Fruit fly (Drosophila melanogaster): ENCODE measurements around the gene Prosalpha2.

Gene Prosalpha2

dm6 chr3R:12429120-12429610 is 2.0 kb upstream of the Prosalpha2 start, which contains the start of the genes CG5641 and CG5245 (continued):
- TF ChIP-seq pan (optimal IDR thresholded peaks at IDR 0.05) (no peak), pan (GFP tag; optimal IDR thresholded peaks at IDR 0.05 in 1 of 2, IDR thresholded peaks at IDR 0.05 in 1 of 2) (no peak), CG3847 (GFP tag; IDR thresholded peaks at IDR 0.05) (no peak), CG8089 (GFP tag; optimal IDR thresholded peaks at IDR 0.05) (no peak), row (GFP tag; IDR thresholded peaks at IDR 0.05) (peak; percentile 40; the same call in 2 of the 3 replicates), chif (GFP tag; optimal IDR thresholded peaks at IDR 0.05) (no peak), CG42726 (GFP tag; IDR thresholded peaks at IDR 0.05; ENCODE audit: partially characterized antibody) (no peak), CG34376 (GFP tag; optimal IDR thresholded peaks at IDR 0.05) (no peak), CG32772 (GFP tag; IDR thresholded peaks at IDR 0.05) (no peak), YL-1 (GFP tag; optimal IDR thresholded peaks at IDR 0.05) (peak; percentile 23), CG11695 (GFP tag; IDR thresholded peaks at IDR 0.05) (no peak), toy (GFP tag; IDR thresholded peaks at IDR 0.05) (no peak), CG18262 (tag; optimal IDR thresholded peaks at IDR 0.05) (no peak), CG14710 (tag; optimal IDR thresholded peaks at IDR 0.05) (peak; percentile 27), E2f2 (GFP tag; IDR thresholded peaks at IDR 0.05) (peak; percentile 64), jing (GFP tag; optimal IDR thresholded peaks at IDR 0.05) (no peak)

- peak; percentile 54 for TF ChIP-seq Fer3 (tag; optimal IDR thresholded peaks at IDR 0.05)
- TF ChIP-seq Pdp1 (GFP tag; optimal IDR thresholded peaks at IDR 0.05): peak in 1 of 2 experiments; percentile 27
- TF ChIP-seq CG15514 (GFP tag; optimal IDR thresholded peaks at IDR 0.05): peak; percentile 58
- TF ChIP-seq lilli (GFP tag; optimal IDR thresholded peaks at IDR 0.05): peak; percentile 8
- TF ChIP-seq CG4707 (GFP tag; optimal IDR thresholded peaks at IDR 0.05): no peak
- TF ChIP-seq CG7963 (GFP tag; IDR thresholded peaks at IDR 0.05; ENCODE audit: partially characterized antibody): no peak
- peak; percentile 3 for TF ChIP-seq CG17912 (GFP tag; optimal IDR thresholded peaks at IDR 0.05)
- no peak for TF ChIP-seq CG18476 (GFP tag; optimal IDR thresholded peaks at IDR 0.05)
- peak; percentile 21 for TF ChIP-seq CG17186 (GFP tag; optimal IDR thresholded peaks at IDR 0.05)
- no peak for TF ChIP-seq fu2 (GFP tag; optimal IDR thresholded peaks at IDR 0.05)
- TF ChIP-seq CG18011 (GFP tag; optimal IDR thresholded peaks at IDR 0.05): peak; percentile 11
- TF ChIP-seq NfI (GFP tag; optimal IDR thresholded peaks at IDR 0.05): peak; percentile 46
- peak; percentile 53 for TF ChIP-seq stwl (tag; optimal IDR thresholded peaks at IDR 0.05)
- TF ChIP-seq salm (tag; optimal IDR thresholded peaks at IDR 0.05): no peak
- peak; percentile 47; the same call in 1 of the 2 replicates for TF ChIP-seq CG32532 (GFP tag; IDR thresholded peaks at IDR 0.05)
- TF ChIP-seq ewg (GFP tag; optimal IDR thresholded peaks at IDR 0.05): peak; percentile 1
- peak; percentile 65 for TF ChIP-seq Fer1 (GFP tag; optimal IDR thresholded peaks at IDR 0.05)
- peak; percentile 37; the same call in 1 of the 2 replicates for TF ChIP-seq lmd (GFP tag; IDR thresholded peaks at IDR 0.05)
- no peak for TF ChIP-seq fd64A (GFP tag; optimal IDR thresholded peaks at IDR 0.05)
- no peak for TF ChIP-seq CG14965 (GFP tag; optimal IDR thresholded peaks at IDR 0.05; ENCODE audit: borderline replicate concordance)
- TF ChIP-seq twi (tag; optimal IDR thresholded peaks at IDR 0.05): peak; percentile 46
- TF ChIP-seq CG10979 (tag; optimal IDR thresholded peaks at IDR 0.05): peak; percentile 52
- TF ChIP-seq CG17328 (GFP tag; IDR thresholded peaks at IDR 0.05): 0 out of 2 replicates have a peak, but pooled peaks have one; percentile 30
- peak; percentile 56 for TF ChIP-seq ind (GFP tag; optimal IDR thresholded peaks at IDR 0.05)
- peak; percentile 52 for TF ChIP-seq CG12942 (GFP tag; optimal IDR thresholded peaks at IDR 0.05)
- TF ChIP-seq Nf-YC (tag; optimal IDR thresholded peaks at IDR 0.05): peak; percentile 69
- TF ChIP-seq dan (GFP tag; IDR thresholded peaks at IDR 0.05): no peak
- TF ChIP-seq zfh2 (GFP tag; optimal IDR thresholded peaks at IDR 0.05): peak; percentile 18
- TF ChIP-seq Rfx (GFP tag; IDR thresholded peaks at IDR 0.05): 0 out of 2 replicates have a peak, but pooled peaks have one; percentile 36
- TF ChIP-seq unc-4 (GFP tag; IDR thresholded peaks at IDR 0.05; ENCODE audit: partially characterized antibody): peak; percentile 43; the same call in 1 of the 2 replicates
- peak; percentile 69 for TF ChIP-seq E2f2 (GFP tag; IDR thresholded peaks at IDR 0.05)
- no peak for TF ChIP-seq sens-2 (GFP tag; IDR thresholded peaks at IDR 0.05)
- no peak for TF ChIP-seq BtbVII (GFP tag; optimal IDR thresholded peaks at IDR 0.05)
- peak; percentile 61 for TF ChIP-seq PHDP (tag; optimal IDR thresholded peaks at IDR 0.05)
Measured at dm6 chr3R:12433764-12434163, 2.6 kb downstream of the Prosalpha2 start, which contains the start of the genes Aos1 and Srlp. Gene Aos1 (minus strand): TSS chr3R:12433822. Gene Srlp (plus strand): TSS chr3R:12434098.

Measured in whole organism, embryonic.